Worm (Caenorhabditis elegans): Measurements from ENCODE around the gene ugt-16.

DNA sequence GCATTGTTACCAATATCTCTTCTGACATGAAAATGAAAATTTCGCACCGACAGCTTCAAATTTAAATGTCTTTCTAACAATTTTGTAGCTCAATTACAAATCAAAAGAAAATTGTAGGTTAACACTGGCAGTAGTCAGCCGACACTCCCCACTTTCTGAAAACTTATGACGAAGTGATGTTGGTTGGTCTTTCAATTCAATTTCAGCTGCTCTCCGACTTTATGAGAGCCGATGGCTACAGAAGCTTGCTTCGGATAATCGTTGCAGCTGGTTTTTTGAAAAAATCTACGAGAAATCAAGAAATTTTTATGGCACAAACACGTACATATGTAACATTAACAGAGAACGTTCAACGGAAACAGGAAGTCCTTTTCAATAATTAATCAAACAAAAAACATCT lies 40.0 kb upstream of the ugt-16 start, which contains the start of gene sre-20:
- TF ChIP-seq tbx-37 (GFP tag; conservative IDR thresholded peaks at IDR 0.05) (no peak), ets-7 (tag; optimal IDR thresholded peaks at IDR 0.05) (no peak)
